ENCODE assay signal across 1 fruit fly cellular context in genomic region chr3R:29717519-29717918, dm6.
TF ChIP-seq lines count a peak whose summit lies in the region.

No protein-coding gene starts in this region.

TF ChIP-seq in whole organism, embryonic, 481 proteins besides CTCF, POLR2A, EP300 and RAD21 (continued from another document):
- TF ChIP-seq Trl (optimal IDR thresholded peaks at IDR 0.05; lab: Kevin White, UChicago) = no peak
- no peak for TF ChIP-seq Trl (GFP tag; optimal IDR thresholded peaks at IDR 0.05; lab: Kevin White, UChicago)
- TF ChIP-seq Poxn (GFP tag; IDR thresholded peaks at IDR 0.05; lab: Robert Waterston, UW) = no peak
- TF ChIP-seq CG31388 (GFP tag; optimal IDR thresholded peaks at IDR 0.05; lab: Kevin White, UChicago) = no peak
- TF ChIP-seq fru (optimal IDR thresholded peaks at IDR 0.05; lab: Kevin White, UChicago) = no peak
- TF ChIP-seq Side (GFP tag; optimal IDR thresholded peaks at IDR 0.05; lab: Kevin White, UChicago) = no peak
- TF ChIP-seq dmrt99B (tag; optimal IDR thresholded peaks at IDR 0.05; lab: Kevin White, UChicago) = peak; percentile 74
- no peak for TF ChIP-seq gsb (GFP tag; IDR thresholded peaks at IDR 0.05; lab: Robert Waterston, UW)
- no peak for TF ChIP-seq lbe (GFP tag; optimal IDR thresholded peaks at IDR 0.05; lab: Kevin White, UChicago)
- TF ChIP-seq CG10654 (GFP tag; optimal IDR thresholded peaks at IDR 0.05; lab: Kevin White, UChicago) = peak; percentile 11
- no peak for TF ChIP-seq odd (GFP tag; optimal IDR thresholded peaks at IDR 0.05; lab: Kevin White, UChicago)
- no peak for TF ChIP-seq YL-1 (GFP tag; optimal IDR thresholded peaks at IDR 0.05; lab: Kevin White, UChicago)
- no peak for TF ChIP-seq CG11560 (tag; IDR thresholded peaks at IDR 0.05; lab: Robert Waterston, UW)
- TF ChIP-seq CG8089 (GFP tag; optimal IDR thresholded peaks at IDR 0.05; lab: Kevin White, UChicago) = no peak
- no peak for TF ChIP-seq B-H2 (GFP tag; optimal IDR thresholded peaks at IDR 0.05; lab: Kevin White, UChicago)
- TF ChIP-seq sr (GFP tag; IDR thresholded peaks at IDR 0.05; lab: Robert Waterston, UW) = no peak
- TF ChIP-seq Tbp (GFP tag; optimal IDR thresholded peaks at IDR 0.05; lab: Kevin White, UChicago) = no peak
- peak; percentile 38; the same call in 1 of the 2 replicates for TF ChIP-seq lmd (GFP tag; IDR thresholded peaks at IDR 0.05; lab: Robert Waterston, UW)
- TF ChIP-seq klu (GFP tag; IDR thresholded peaks at IDR 0.05; lab: Robert Waterston, UW) = no peak
- TF ChIP-seq shn (GFP tag; optimal IDR thresholded peaks at IDR 0.05; lab: Kevin White, UChicago) = no peak
- no peak for TF ChIP-seq CG31365 (tag; optimal IDR thresholded peaks at IDR 0.05; lab: Kevin White, UChicago)
- TF ChIP-seq Nf-YC (tag; optimal IDR thresholded peaks at IDR 0.05; lab: Kevin White, UChicago) = no peak
- TF ChIP-seq CG8290 (GFP tag; optimal IDR thresholded peaks at IDR 0.05; lab: Kevin White, UChicago) = no peak
- no peak for TF ChIP-seq CG8290 (tag; optimal IDR thresholded peaks at IDR 0.05; lab: Kevin White, UChicago)
- TF ChIP-seq Elba2 (GFP tag; optimal IDR thresholded peaks at IDR 0.05; lab: Kevin White, UChicago) = no peak
- TF ChIP-seq CG12104 (GFP tag; optimal IDR thresholded peaks at IDR 0.05; lab: Kevin White, UChicago) = no peak
- peak; percentile 41 for TF ChIP-seq jing (GFP tag; optimal IDR thresholded peaks at IDR 0.05; lab: Kevin White, UChicago)
- TF ChIP-seq ken (GFP tag; IDR thresholded peaks at IDR 0.05; lab: Robert Waterston, UW) = no peak
- TF ChIP-seq TFAM (GFP tag; optimal IDR thresholded peaks at IDR 0.05; lab: Kevin White, UChicago) = no peak
- no peak for TF ChIP-seq bbx (GFP tag; IDR thresholded peaks at IDR 0.05; lab: Robert Waterston, UW; ENCODE audit: partially characterized antibody)
- no peak for TF ChIP-seq CG1602 (GFP tag; optimal IDR thresholded peaks at IDR 0.05; lab: Kevin White, UChicago)
- TF ChIP-seq Dbx (GFP tag; IDR thresholded peaks at IDR 0.05; lab: Robert Waterston, UW) = no peak
- peak; percentile 28 for TF ChIP-seq Oli (tag; optimal IDR thresholded peaks at IDR 0.05; lab: Kevin White, UChicago)
- TF ChIP-seq CG2120 (GFP tag; optimal IDR thresholded peaks at IDR 0.05; lab: Kevin White, UChicago) = peak; percentile 10
- no peak for TF ChIP-seq zen (tag; optimal IDR thresholded peaks at IDR 0.05; lab: Kevin White, UChicago)
- no peak for TF ChIP-seq prd (optimal IDR thresholded peaks at IDR 0.05; lab: Kevin White, UChicago)
- peak; percentile 31; the same call in 1 of the 3 replicates for TF ChIP-seq prd (GFP tag; IDR thresholded peaks at IDR 0.05; lab: Robert Waterston, UW)
- no peak for TF ChIP-seq btn (GFP tag; optimal IDR thresholded peaks at IDR 0.05; lab: Kevin White, UChicago)
- TF ChIP-seq CG11695 (GFP tag; IDR thresholded peaks at IDR 0.05; lab: Robert Waterston, UW) = no peak
- TF ChIP-seq sima (GFP tag; optimal IDR thresholded peaks at IDR 0.05; lab: Kevin White, UChicago) = no peak
- TF ChIP-seq br (optimal IDR thresholded peaks at IDR 0.05; lab: Kevin White, UChicago) = no peak
- no peak for TF ChIP-seq Fer1 (GFP tag; optimal IDR thresholded peaks at IDR 0.05; lab: Kevin White, UChicago)
- no peak for TF ChIP-seq CG1647 (GFP tag; optimal IDR thresholded peaks at IDR 0.05; lab: Kevin White, UChicago)
- TF ChIP-seq CG14860 (GFP tag; IDR thresholded peaks at IDR 0.05; lab: Robert Waterston, UW; ENCODE audit: partially characterized antibody) = no peak
- peak; percentile 54 for TF ChIP-seq CG7839 (tag; optimal IDR thresholded peaks at IDR 0.05; lab: Kevin White, UChicago)
- TF ChIP-seq Hsf (GFP tag; optimal IDR thresholded peaks at IDR 0.05; lab: Kevin White, UChicago) = peak; percentile 13
- no peak for TF ChIP-seq lilli (GFP tag; optimal IDR thresholded peaks at IDR 0.05; lab: Kevin White, UChicago)
- no peak for TF ChIP-seq ewg (GFP tag; optimal IDR thresholded peaks at IDR 0.05; lab: Kevin White, UChicago)
- TF ChIP-seq unc-4 (GFP tag; IDR thresholded peaks at IDR 0.05; lab: Robert Waterston, UW; ENCODE audit: partially characterized antibody) = no peak
- no peak for TF ChIP-seq CG7372 (GFP tag; IDR thresholded peaks at IDR 0.05; lab: Robert Waterston, UW)
- TF ChIP-seq CG10431 (GFP tag; optimal IDR thresholded peaks at IDR 0.05; lab: Kevin White, UChicago) = no peak
